Worm (Caenorhabditis elegans): ENCODE measurements around the gene H25K10.2.

Gene H25K10.2

ce11 chrIV:16180898-16181482 lies 29.8 kb downstream of the H25K10.2 start:
- TF ChIP-seq lin-14 (GFP tag; optimal IDR thresholded peaks at IDR 0.05) (peak; percentile 92), swsn-7 (tag; optimal IDR thresholded peaks at IDR 0.05) (peak; percentile 41), nhr-84 (tag; optimal IDR thresholded peaks at IDR 0.05) (no peak), C04F5.9 (tag; optimal IDR thresholded peaks at IDR 0.05) (no peak), lin-39 (tag; optimal IDR thresholded peaks at IDR 0.05) (no peak), zag-1 (tag; optimal IDR thresholded peaks at IDR 0.05) (no peak), fos-1 (tag; optimal IDR thresholded peaks at IDR 0.05) (no peak), tlp-1 (tag; optimal IDR thresholded peaks at IDR 0.05) (no peak), irx-1 (tag; optimal IDR thresholded peaks at IDR 0.05) (no peak), nhr-237 (tag; optimal IDR thresholded peaks at IDR 0.05) (peak; percentile 47), nhr-90 (tag; optimal IDR thresholded peaks at IDR 0.05; ENCODE audit: poor library complexity) (peak; percentile 88), mdl-1 (tag; optimal IDR thresholded peaks at IDR 0.05) (peak in 1 of 2 experiments; percentile 77), unc-62 (GFP tag; optimal IDR thresholded peaks at IDR 0.05) (no peak), lin-13 (GFP tag; optimal IDR thresholded peaks at IDR 0.05) (no peak), aly-2 (tag; optimal IDR thresholded peaks at IDR 0.05) (no peak), ets-5 (GFP tag; IDR thresholded peaks at IDR 0.05) (no peak), elt-3 (tag; optimal IDR thresholded peaks at IDR 0.05) (peak; percentile 62 to 96 (median 91)), blmp-1 (tag; optimal IDR thresholded peaks at IDR 0.05) (peak; percentile 77), jun-1 (tag; optimal IDR thresholded peaks at IDR 0.05) (peak; percentile 67), grh-1 (GFP tag; IDR thresholded peaks at IDR 0.05) (no peak; the same call in 1 of the 2 replicates), nhr-20 (tag; optimal IDR thresholded peaks at IDR 0.05) (peak; percentile 97), vab-15 (tag; optimal IDR thresholded peaks at IDR 0.05) (peak; percentile 31), ceh-88 (GFP tag; IDR thresholded peaks at IDR 0.05) (no peak), hlh-17 (GFP tag; optimal IDR thresholded peaks at IDR 0.05; ENCODE audit: borderline replicate concordance) (no peak), zip-4 (GFP tag; optimal IDR thresholded peaks at IDR 0.05) (no peak), ceh-90 (tag; optimal IDR thresholded peaks at IDR 0.05) (no peak), ztf-4 (tag; optimal IDR thresholded peaks at IDR 0.05) (peak; percentile 49), tbx-2 (tag; optimal IDR thresholded peaks at IDR 0.05) (peak; percentile 77), dpl-1 (GFP tag; optimal IDR thresholded peaks at IDR 0.05) (peak in 1 of 3 experiments; percentile 12), nhr-28 (tag; optimal IDR thresholded peaks at IDR 0.05) (no peak), unc-98 (GFP tag; IDR thresholded peaks at IDR 0.05) (no peak), lin-15B (tag; optimal IDR thresholded peaks at IDR 0.05) (no peak), nhr-77 (tag; optimal IDR thresholded peaks at IDR 0.05) (peak; percentile 66), mep-1 (tag; optimal IDR thresholded peaks at IDR 0.05) (peak; percentile 30), rnt-1 (tag; optimal IDR thresholded peaks at IDR 0.05) (no peak), ceh-63 (GFP tag; optimal IDR thresholded peaks at IDR 0.05) (no peak), mab-9 (GFP tag; IDR thresholded peaks at IDR 0.05) (no peak), Y116A8C.19 (tag; optimal IDR thresholded peaks at IDR 0.05; ENCODE audit: borderline replicate concordance) (no peak), lin-35 (GFP tag; optimal IDR thresholded peaks at IDR 0.05) (peak in 1 of 2 experiments; percentile 68), C34B4.2 (tag; optimal IDR thresholded peaks at IDR 0.05) (no peak), ztf-11 (tag; optimal IDR thresholded peaks at IDR 0.05) (no peak), alr-1 (tag; optimal IDR thresholded peaks at IDR 0.05; ENCODE audit: borderline replicate concordance) (no peak), sptf-1 (tag; optimal IDR thresholded peaks at IDR 0.05) (no peak), nhr-71 (tag; optimal IDR thresholded peaks at IDR 0.05) (peak; percentile 92), dsc-1 (tag; optimal IDR thresholded peaks at IDR 0.05) (no peak), lsy-2 (tag; optimal IDR thresholded peaks at IDR 0.05) (peak; percentile 48 to 66), nhr-11 (tag; optimal IDR thresholded peaks at IDR 0.05) (no peak), isw-1 (GFP tag; IDR thresholded peaks at IDR 0.05) (no peak), unc-86 (tag; optimal IDR thresholded peaks at IDR 0.05) (no peak), ces-1 (GFP tag; optimal IDR thresholded peaks at IDR 0.05) (no peak), egl-27 (tag; optimal IDR thresholded peaks at IDR 0.05) (no peak), fkh-8 (tag; optimal IDR thresholded peaks at IDR 0.05) (no peak)

All from whole organism, L1 larva.